Fruit fly (Drosophila melanogaster) whole organism, embryonic: Measurements from ENCODE around the gene CG42728.

Experiments
- Ada2b ChIP-seq: fragments of 200-800 bp; sonication (Bioruptor generic); IDR thresholded peaks from 2 replicates; pipeline ENCODE4 v1.3.6; 2022; ENCODE audit warnings: missing biosample characterization, missing genetic modification characterization
- B-H2 ChIP-seq: fragments of 200-800 bp; sonication (Bioruptor generic); optimal IDR thresholded peaks from 2 replicates; lab custom pipeline; 2018; ENCODE audit warnings: missing biosample characterization, mild to moderate bottlenecking, missing genetic modification characterization
- BEAF-32 ChIP-seq: fragments of 200-800 bp; sonication (Bioruptor generic); optimal IDR thresholded peaks from 3 replicates; lab custom pipeline; 2017; ENCODE audit warnings: missing biosample characterization, missing genetic modification characterization, mild to moderate bottlenecking, moderate library complexity, missing genetic modification reagents
- CG13296 ChIP-seq: fragments of 200-800 bp; sonication (Bioruptor generic); optimal IDR thresholded peaks from 3 replicates; lab custom pipeline; 2018; ENCODE audit warnings: missing biosample characterization, mild to moderate bottlenecking, missing genetic modification characterization
- CG13894 ChIP-seq: fragments of 200-800 bp; sonication (Bioruptor generic); optimal IDR thresholded peaks from 3 replicates; lab custom pipeline; 2018; ENCODE audit warnings: missing biosample characterization, mild to moderate bottlenecking, missing genetic modification characterization, moderate library complexity
- CG14667 ChIP-seq: fragments of 200-800 bp; sonication (Bioruptor generic); IDR thresholded peaks from 2 replicates; pipeline ENCODE4 v1.3.6; 2022; ENCODE audit warnings: missing biosample characterization, missing genetic modification characterization
- CG2202 ChIP-seq: fragments of 200-800 bp; sonication (Bioruptor generic); optimal IDR thresholded peaks from 2 replicates; lab custom pipeline; 2018; ENCODE audit warnings: missing biosample characterization, mild to moderate bottlenecking, missing genetic modification characterization
- CG3163 ChIP-seq: fragments of 200-800 bp; sonication (Bioruptor generic); optimal IDR thresholded peaks from 3 replicates; lab custom pipeline; 2016; ENCODE audit warnings: missing biosample characterization, missing genetic modification characterization
- CG3726 ChIP-seq: fragments of 200-800 bp; sonication (Bioruptor generic); IDR thresholded peaks from 3 replicates; pipeline ENCODE4, ENCODE4 v1.3.6; 2022; ENCODE audit warnings: missing biosample characterization, missing genetic modification characterization
- CG3847 ChIP-seq: fragments of 200-800 bp; sonication (Bioruptor generic); IDR thresholded peaks from 2 replicates; pipeline ENCODE4 v1.3.6; 2022; ENCODE audit warnings: missing biosample characterization, missing genetic modification characterization
- CG8290 ChIP-seq, 3 experiments: fragments of 200-800 bp; sonication (Bioruptor generic); optimal IDR thresholded peaks; 2 replicates each; lab custom pipeline; 2016 to 2019; ENCODE audit warnings: missing biosample characterization in 3 of 3, missing genetic modification characterization in 3 of 3, mild to moderate bottlenecking in 2 of 3, moderate library complexity in 1 of 3
- CG8924 ChIP-seq: fragments of 200-800 bp; optimal IDR thresholded peaks from 3 replicates; lab custom pipeline; 2019; ENCODE audit warnings: missing biosample characterization, mild to moderate bottlenecking, missing genetic modification characterization, moderate library complexity
- CG9797 ChIP-seq: fragments of 200-800 bp; sonication (Bioruptor generic); optimal IDR thresholded peaks from 3 replicates; lab custom pipeline; 2018; ENCODE audit warnings: missing biosample characterization, mild to moderate bottlenecking, missing genetic modification characterization
- CG9932 ChIP-seq: fragments of 200-800 bp; sonication (Bioruptor generic); IDR thresholded peaks from 2 replicates; pipeline ENCODE4 v1.3.6; 2022; ENCODE audit warnings: missing biosample characterization, missing genetic modification characterization
- D19B ChIP-seq: fragments of 200-800 bp; sonication (Bioruptor generic); optimal IDR thresholded peaks from 2 replicates; lab custom pipeline; 2017; ENCODE audit warnings: missing biosample characterization, mild to moderate bottlenecking, missing genetic modification characterization
- Deaf1 ChIP-seq: fragments of 200-800 bp; optimal IDR thresholded peaks from 3 replicates; lab custom pipeline; 2019; ENCODE audit warnings: missing biosample characterization, mild to moderate bottlenecking, missing genetic modification characterization, moderate library complexity
- Dll ChIP-seq: fragments of 200-800 bp; sonication (Bioruptor generic); IDR thresholded peaks from 4 replicates; pipeline ENCODE4 v1.3.6; 2022; ENCODE audit warnings: missing biosample characterization, missing genetic modification characterization; ENCODE audit not compliant: partially characterized antibody
- Dref ChIP-seq: fragments of 200-800 bp; sonication (Bioruptor generic); IDR thresholded peaks from 2 replicates; pipeline ENCODE4 v1.3.6; 2022; ENCODE audit warnings: missing biosample characterization, missing genetic modification characterization
- Drgx ChIP-seq: fragments of 200-800 bp; sonication (Bioruptor generic); IDR thresholded peaks from 2 replicates; pipeline ENCODE4 v1.3.6; 2022; ENCODE audit warnings: missing biosample characterization, missing genetic modification characterization
- Ets97D ChIP-seq: fragments of 200-800 bp; sonication (Bioruptor generic); optimal IDR thresholded peaks from 3 replicates; lab custom pipeline; 2016; ENCODE audit warnings: missing biosample characterization, missing genetic modification characterization
- Hey ChIP-seq: fragments of 200-800 bp; sonication (Bioruptor generic); optimal IDR thresholded peaks from 3 replicates; lab custom pipeline; 2018; ENCODE audit warnings: missing biosample characterization, mild to moderate bottlenecking, missing genetic modification characterization
- Jarid2 ChIP-seq: fragments of 200-800 bp; sonication (Bioruptor generic); optimal IDR thresholded peaks from 3 replicates; lab custom pipeline; 2017; ENCODE audit warnings: mild to moderate bottlenecking, missing biosample characterization, missing genetic modification reagents, missing genetic modification characterization
- Myb ChIP-seq: fragments of 200-800 bp; sonication (Bioruptor generic); optimal IDR thresholded peaks from 2 replicates; lab custom pipeline; 2016; ENCODE audit warnings: missing biosample characterization, missing genetic modification characterization
- Pdp1 ChIP-seq, 2 experiments: fragments of 200-800 bp; sonication (Bioruptor generic); optimal IDR thresholded peaks; 3 replicates each; lab custom pipeline; 2016; ENCODE audit warnings: missing biosample characterization in 2 of 2, missing genetic modification characterization in 2 of 2, mild to moderate bottlenecking in 1 of 2, moderate library complexity in 1 of 2
- Trl ChIP-seq, 3 experiments: fragments of >200 bp in 2 of 3; fragments of 200-800 bp in 1 of 3; sonication (Bioruptor generic) in 1 of 3; optimal IDR thresholded peaks; 2 replicates in 1 of 3; 3 replicates in 2 of 3; lab custom pipeline; 2016 to 2017; ENCODE audit warnings: missing biosample characterization in 1 of 3, missing genetic modification characterization in 1 of 3
- caup ChIP-seq: fragments of 200-800 bp; sonication (Bioruptor generic); optimal IDR thresholded peaks from 3 replicates; lab custom pipeline; 2017; ENCODE audit warnings: missing biosample characterization, mild to moderate bottlenecking, missing genetic modification characterization, moderate library complexity; ENCODE audit not compliant: severe bottlenecking
- crol ChIP-seq: fragments of 200-800 bp; sonication (Bioruptor generic); IDR thresholded peaks from 2 replicates; pipeline ENCODE4 v1.3.6; 2022; ENCODE audit warnings: missing biosample characterization, missing genetic modification characterization
- crp ChIP-seq, 2 experiments: fragments of 200-800 bp; sonication (Bioruptor generic); optimal IDR thresholded peaks; 2 replicates in 1 of 2; 3 replicates in 1 of 2; lab custom pipeline; 2017; ENCODE audit warnings: missing biosample characterization in 2 of 2, missing genetic modification characterization in 2 of 2, mild to moderate bottlenecking in 1 of 2, moderate library complexity in 1 of 2
- exex ChIP-seq: fragments of 200-800 bp; sonication (Bioruptor generic); optimal IDR thresholded peaks from 4 replicates; lab custom pipeline; 2018; ENCODE audit warnings: missing biosample characterization, mild to moderate bottlenecking, missing genetic modification characterization, moderate library complexity
- gce ChIP-seq: fragments of 200-800 bp; sonication (Bioruptor generic); IDR thresholded peaks from 3 replicates; pipeline ENCODE4 v1.3.6; 2022; ENCODE audit warnings: missing biosample characterization, missing genetic modification characterization
- gem ChIP-seq: fragments of 200-800 bp; sonication (Bioruptor generic); optimal IDR thresholded peaks from 2 replicates; lab custom pipeline; 2019; ENCODE audit warnings: missing biosample characterization, mild to moderate bottlenecking, missing genetic modification characterization, moderate library complexity
- gt ChIP-seq: fragments of 200-800 bp; sonication (Bioruptor generic); IDR thresholded peaks from 2 replicates; pipeline ENCODE4 v1.3.6; 2022; ENCODE audit warnings: missing biosample characterization, missing genetic modification characterization
- lilli ChIP-seq: fragments of 200-800 bp; sonication (Bioruptor generic); optimal IDR thresholded peaks from 3 replicates; lab custom pipeline; 2016; ENCODE audit warnings: missing biosample characterization, missing genetic modification characterization
- oc ChIP-seq: fragments of 200-800 bp; sonication (Bioruptor generic); optimal IDR thresholded peaks from 2 replicates; lab custom pipeline; 2018; ENCODE audit warnings: missing biosample characterization, mild to moderate bottlenecking, missing genetic modification characterization, moderate library complexity
- otp ChIP-seq: fragments of 200-800 bp; sonication (Bioruptor generic); IDR thresholded peaks from 3 replicates; pipeline ENCODE4, ENCODE4 v1.3.6; 2022; ENCODE audit warnings: missing biosample characterization, missing genetic modification characterization
- pho ChIP-seq: fragments of 200-800 bp; sonication (Bioruptor generic); optimal IDR thresholded peaks from 2 replicates; lab custom pipeline; 2016; ENCODE audit warnings: missing biosample characterization, missing genetic modification characterization
- pzg ChIP-seq: fragments of 200-800 bp; sonication (Bioruptor generic); optimal IDR thresholded peaks from 3 replicates; lab custom pipeline; 2018; ENCODE audit warnings: missing biosample characterization, mild to moderate bottlenecking, missing genetic modification characterization, moderate library complexity
- salm ChIP-seq: fragments of 200-800 bp; sonication (Bioruptor generic); optimal IDR thresholded peaks from 2 replicates; lab custom pipeline; 2018; ENCODE audit warnings: missing biosample characterization, mild to moderate bottlenecking, missing genetic modification characterization
- sisA ChIP-seq: fragments of 200-800 bp; sonication (Bioruptor generic); IDR thresholded peaks from 2 replicates; pipeline ENCODE4 v1.3.6; 2022; ENCODE audit warnings: missing biosample characterization, missing genetic modification characterization
- so ChIP-seq: fragments of 200-800 bp; sonication (Bioruptor generic); IDR thresholded peaks from 3 replicates; pipeline ENCODE4 v1.3.6; 2022; ENCODE audit warnings: missing biosample characterization, missing genetic modification characterization
- sqz ChIP-seq: fragments of 200-800 bp; sonication (Bioruptor generic); optimal IDR thresholded peaks from 3 replicates; lab custom pipeline; 2018; ENCODE audit warnings: missing biosample characterization, mild to moderate bottlenecking, missing genetic modification characterization
- sr ChIP-seq: fragments of 200-800 bp; sonication (Bioruptor generic); IDR thresholded peaks from 3 replicates; pipeline ENCODE4 v1.3.6; 2022; ENCODE audit warnings: missing biosample characterization, missing genetic modification characterization
- stwl ChIP-seq: fragments of 200-800 bp; sonication (Bioruptor generic); optimal IDR thresholded peaks from 3 replicates; lab custom pipeline; 2018; ENCODE audit warnings: missing biosample characterization, mild to moderate bottlenecking, missing genetic modification characterization, moderate library complexity
- sug ChIP-seq: fragments of 200-800 bp; optimal IDR thresholded peaks from 2 replicates; lab custom pipeline; 2019; ENCODE audit warnings: missing biosample characterization, mild to moderate bottlenecking, missing genetic modification characterization, moderate library complexity
- unpg ChIP-seq: fragments of 200-800 bp; sonication (Bioruptor generic); optimal IDR thresholded peaks from 3 replicates; lab custom pipeline; 2018; ENCODE audit warnings: missing biosample characterization, mild to moderate bottlenecking, missing genetic modification characterization, moderate library complexity
- zen2 ChIP-seq: fragments of 200-800 bp; sonication (Bioruptor generic); IDR thresholded peaks from 3 replicates; pipeline ENCODE4 v1.3.6; 2022; ENCODE audit warnings: missing biosample characterization, missing genetic modification characterization; ENCODE audit not compliant: partially characterized antibody
- zfh2 ChIP-seq: fragments of 200-800 bp; sonication (Bioruptor generic); optimal IDR thresholded peaks from 2 replicates; lab custom pipeline; 2016; ENCODE audit warnings: missing biosample characterization, missing genetic modification characterization

Gene CG42728

DNA sequence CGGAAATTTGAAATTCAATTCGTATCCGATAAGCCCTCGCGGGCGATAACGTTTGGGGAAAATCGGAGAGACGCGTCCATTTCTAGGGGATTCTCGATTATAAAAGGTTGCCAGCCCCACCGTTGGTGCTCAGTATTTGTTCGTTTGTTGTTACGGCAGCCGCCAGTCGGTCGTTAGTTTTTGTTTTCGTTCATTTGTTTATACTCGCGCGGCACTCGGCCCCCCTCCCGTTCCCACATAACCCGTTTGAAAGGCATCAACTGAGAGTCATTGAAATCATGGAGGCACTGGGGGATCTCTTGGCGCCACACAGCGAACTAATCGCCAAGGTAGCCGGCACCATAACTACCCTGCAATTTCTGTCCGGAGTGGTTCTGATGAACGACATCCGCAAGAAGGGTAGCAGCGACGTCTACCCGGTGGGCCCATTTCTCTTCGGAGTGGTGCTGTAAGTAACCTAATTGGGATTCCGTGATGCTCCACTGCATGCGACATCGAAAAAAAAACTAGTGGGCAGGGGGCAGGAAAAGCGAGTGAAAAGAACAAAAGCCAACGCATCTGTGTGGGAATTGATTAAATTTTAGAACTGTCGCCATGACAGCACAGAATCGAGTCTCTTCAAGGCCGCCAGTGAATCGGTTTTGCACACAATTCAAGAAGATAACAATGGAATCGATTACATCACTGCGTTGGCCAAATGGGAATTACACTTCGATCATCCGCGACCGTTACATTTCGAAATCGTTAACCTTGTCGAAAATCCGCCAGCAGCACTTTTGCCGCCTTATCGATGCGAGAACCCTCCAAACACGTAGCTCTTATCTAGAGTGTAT lies 27.0 kb downstream of the CG42728 start, which contains the start of gene CG7272 (continued):
- TF ChIP-seq Pdp1 (GFP tag; optimal IDR thresholded peaks at IDR 0.05; lab: Kevin White, UChicago) (peak in 1 of 2 experiments; percentile 78), BEAF-32 (GFP tag; lab: Kevin White, UChicago) (peak; percentile 20), pzg (GFP tag; lab: Kevin White, UChicago) (peak; percentile 83), CG3163 (peak; percentile 34), B-H2 (GFP tag; lab: Kevin White, UChicago) (peak; percentile 58), CG8290 (GFP tag; optimal IDR thresholded peaks at IDR 0.05; lab: Kevin White, UChicago) (no peak), CG8290 (tag; optimal IDR thresholded peaks at IDR 0.05; lab: Kevin White, UChicago) (peak in 1 of 2 experiments; percentile 63), CG9797 (peak; percentile 22), crol (peak; percentile 86), gem (tag; lab: Kevin White, UChicago) (peak; percentile 10), Ets97D (GFP tag; lab: Kevin White, UChicago) (peak; percentile 18), lilli (GFP tag; lab: Kevin White, UChicago) (peak; percentile 37), sqz (peak; percentile 44), Dref (GFP tag; lab: Robert Waterston, UW) (peak; percentile 87), crp (GFP tag; optimal IDR thresholded peaks at IDR 0.05; lab: Kevin White, UChicago) (peak in 1 of 2 experiments; percentile 5), zfh2 (GFP tag; lab: Kevin White, UChicago) (peak; percentile 20), gce (GFP tag; lab: Robert Waterston, UW) (0 out of 3 replicates have a peak, but pooled peaks have one; percentile 41), exex (tag; lab: Kevin White, UChicago) (no peak), Trl (optimal IDR thresholded peaks at IDR 0.05; lab: Kevin White, UChicago) (no peak), Trl (GFP tag; optimal IDR thresholded peaks at IDR 0.05; lab: Kevin White, UChicago) (peak; percentile 30), Deaf1 (tag; lab: Kevin White, UChicago) (peak; percentile 72), caup (GFP tag; lab: Kevin White, UChicago) (peak; percentile 38), zen2 (GFP tag; lab: Robert Waterston, UW) (no peak; the same call in 2 of the 3 replicates), oc (tag; lab: Kevin White, UChicago) (peak; percentile 7), Myb (GFP tag; lab: Kevin White, UChicago) (peak; percentile 90), sisA (GFP tag; lab: Robert Waterston, UW) (no peak), CG3726 (no peak), CG8924 (tag; lab: Kevin White, UChicago) (peak; percentile 39), sr (GFP tag; lab: Robert Waterston, UW) (no peak), so (GFP tag; lab: Robert Waterston, UW) (0 out of 3 replicates have a peak, but pooled peaks have one; percentile 14), Drgx (GFP tag; lab: Robert Waterston, UW) (peak; percentile 15; the same call in 1 of the 2 replicates), CG3847 (GFP tag; lab: Robert Waterston, UW) (peak; percentile 40; the same call in 1 of the 2 replicates), unpg (peak; percentile 7), CG9932 (GFP tag; lab: Robert Waterston, UW) (peak; percentile 36; the same call in 1 of the 2 replicates), CG2202 (no peak), stwl (peak; percentile 17), gt (no peak), Hey (tag; lab: Kevin White, UChicago) (peak; percentile 2), CG13296 (peak; percentile 34), D19B (peak; percentile 95), salm (tag; lab: Kevin White, UChicago) (no peak), CG14667 (GFP tag; lab: Robert Waterston, UW) (no peak), otp (GFP tag; lab: Robert Waterston, UW) (0 out of 3 replicates have a peak, but pooled peaks have one; percentile 6), CG13894 (tag; lab: Kevin White, UChicago) (peak; percentile 48), Jarid2 (GFP tag; lab: Kevin White, UChicago) (peak; percentile 70), sug (peak; percentile 91), Ada2b (GFP tag; lab: Robert Waterston, UW) (no peak), Dll (GFP tag; lab: Robert Waterston, UW) (peak; percentile 23; the same call in 1 of the 4 replicates), pho (GFP tag; lab: Kevin White, UChicago) (peak; percentile 22)
